Worm (Caenorhabditis elegans): ENCODE data around the gene F08F1.3.

- no peak for TF ChIP-seq klf-2 (GFP tag; conservative IDR thresholded peaks at IDR 0.05)
- TF ChIP-seq flt-1 (GFP tag; IDR thresholded peaks at IDR 0.05): no peak
- no peak for TF ChIP-seq ztf-29 (GFP tag; IDR thresholded peaks at IDR 0.05)
- no peak for TF ChIP-seq ztf-23 (GFP tag; IDR thresholded peaks at IDR 0.05)
- TF ChIP-seq med-1 (GFP tag; optimal IDR thresholded peaks at IDR 0.05; ENCODE audit: insufficient read depth): no peak
- TF ChIP-seq T22C8.4 (GFP tag; IDR thresholded peaks at IDR 0.05): no peak
Observed at ce11 chrX:8408267-8408666, 20.4 kb upstream of the F08F1.3 start, which contains the start of gene sulp-3.

Data from whole organism, midembryonic.